Worm (Caenorhabditis elegans) whole organism, midembryonic: ENCODE measurements around the gene F41E6.15.

Source experiments
- T22C8.4 ChIP-seq: fragments of 200-800 bp; sonication (Bioruptor generic); IDR thresholded peaks from 2 replicates; pipeline ENCODE4 v1.3.6; 2022; ENCODE audit warnings: missing genetic modification characterization, missing compliant biosample characterization
- cog-1 ChIP-seq: sonication (generic microtip); optimal IDR thresholded peaks from 2 replicates; lab custom pipeline; 2016; ENCODE audit warnings: missing genetic modification characterization, missing compliant biosample characterization
- flt-1 ChIP-seq: fragments of 200-800 bp; sonication (Bioruptor generic); IDR thresholded peaks from 2 replicates; pipeline ENCODE4 v1.3.6; 2022; ENCODE audit warnings: missing genetic modification characterization, missing compliant biosample characterization
- med-1 ChIP-seq: sonication (generic microtip); optimal IDR thresholded peaks from 2 replicates; lab custom pipeline; 2017; ENCODE audit warnings: missing genetic modification characterization, mild to moderate bottlenecking, missing compliant biosample characterization, antibody characterized with exemption, missing genetic modification reagents; ENCODE audit not compliant: insufficient read depth
- ref-1 ChIP-seq: fragments of 200-800 bp; sonication (Bioruptor generic); conservative IDR thresholded peaks from 2 replicates; pipeline ENCODE4 v1.3.6; 2022; ENCODE audit warnings: missing genetic modification reagents, missing genetic modification characterization, missing compliant biosample characterization
- ztf-23 ChIP-seq: fragments of 200-800 bp; sonication (Bioruptor generic); IDR thresholded peaks from 2 replicates; pipeline ENCODE4 v1.3.6; 2022; ENCODE audit warnings: missing genetic modification reagents, missing genetic modification characterization, missing compliant biosample characterization
- ztf-29 ChIP-seq: fragments of 200-800 bp; sonication (Bioruptor generic); IDR thresholded peaks from 2 replicates; pipeline ENCODE4 v1.3.6; 2022; ENCODE audit warnings: missing genetic modification reagents, missing genetic modification characterization, missing compliant biosample characterization

DNA sequence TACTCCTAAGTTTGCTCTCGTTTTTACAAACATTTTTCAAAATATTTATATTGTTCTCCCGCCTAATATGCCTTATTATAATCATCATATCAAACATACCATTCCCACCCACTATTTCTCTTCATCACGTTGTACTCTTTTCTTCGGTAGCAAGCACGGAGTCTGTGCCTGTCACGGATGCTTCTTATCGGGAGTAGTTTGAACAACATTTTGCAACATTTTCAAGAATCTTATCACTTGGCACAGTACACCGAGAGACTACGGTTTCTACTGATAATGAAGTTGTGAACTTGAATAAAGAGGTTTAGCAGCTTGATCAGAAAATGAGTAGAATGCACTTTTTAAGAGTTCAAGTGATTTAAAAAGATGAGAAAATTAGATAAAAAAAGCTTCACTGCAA, 45.7 kb upstream of the F41E6.15 start:
- no peak for TF ChIP-seq flt-1 (GFP tag; lab: Robert Waterston, UW)
- TF ChIP-seq ztf-23 (GFP tag; lab: Robert Waterston, UW): no peak
- no peak for TF ChIP-seq med-1 (GFP tag; lab: Kevin White, UChicago)
- TF ChIP-seq ref-1: no peak
- no peak for TF ChIP-seq T22C8.4 (GFP tag; lab: Robert Waterston, UW)
- no peak for TF ChIP-seq ztf-29 (GFP tag; lab: Robert Waterston, UW)
- TF ChIP-seq cog-1 (tag; lab: Kevin White, UChicago): no peak
